Worm (Caenorhabditis elegans) whole organism, L1 larva: ENCODE measurements around the gene spp-24.

Experiments used
- F16B12.6 ChIP-seq: fragments of 150-350 bp; optimal IDR thresholded peaks from 2 replicates; lab custom pipeline; 2014; ENCODE audit warnings: missing biosample characterization, missing genetic modification characterization
- ama-1 ChIP-seq: fragments of 150-350 bp; optimal IDR thresholded peaks from 2 replicates; lab custom pipeline; 2014
- blmp-1 ChIP-seq: fragments of 150-350 bp; optimal IDR thresholded peaks from 2 replicates; lab custom pipeline; 2014; ENCODE audit warnings: missing biosample characterization, missing genetic modification characterization
- ces-1 ChIP-seq: fragments of 150-350 bp; optimal IDR thresholded peaks from 2 replicates; lab custom pipeline; 2014; ENCODE audit warnings: missing biosample characterization, missing genetic modification reagents, missing genetic modification characterization
- egl-27 ChIP-seq, 2 experiments: fragments of 150-350 bp in 1 of 2; sonication (generic microtip); optimal IDR thresholded peaks; 3 replicates each; lab custom pipeline; 2017 to 2018; ENCODE audit warnings: missing biosample characterization in 2 of 2, missing genetic modification characterization in 2 of 2, missing genetic modification reagents in 2 of 2
- lin-13 ChIP-seq: fragments of 150-350 bp; optimal IDR thresholded peaks from 2 replicates; lab custom pipeline; 2014; ENCODE audit warnings: missing biosample characterization, missing genetic modification reagents, missing genetic modification characterization
- mep-1 ChIP-seq: fragments of 150-350 bp; optimal IDR thresholded peaks from 2 replicates; lab custom pipeline; 2014; ENCODE audit warnings: missing biosample characterization, missing genetic modification characterization
- nhr-237 ChIP-seq: fragments of 150-350 bp; optimal IDR thresholded peaks from 2 replicates; lab custom pipeline; 2014; ENCODE audit warnings: missing biosample characterization, missing genetic modification characterization
- nhr-71 ChIP-seq: sonication (generic microtip); optimal IDR thresholded peaks from 2 replicates; lab custom pipeline; 2016; ENCODE audit warnings: mild to moderate bottlenecking, missing genetic modification characterization, moderate library complexity, missing compliant biosample characterization
- nhr-90 ChIP-seq: sonication (generic microtip); optimal IDR thresholded peaks from 2 replicates; lab custom pipeline; 2016; ENCODE audit warnings: mild to moderate bottlenecking, missing genetic modification characterization, missing compliant biosample characterization; ENCODE audit not compliant: poor library complexity
- pqm-1 ChIP-seq: sonication (generic microtip); optimal IDR thresholded peaks from 3 replicates; lab custom pipeline; 2017; ENCODE audit warnings: missing biosample characterization, missing genetic modification characterization
- skn-1 ChIP-seq: fragments of 150-350 bp; optimal IDR thresholded peaks from 2 replicates; lab custom pipeline; 2014; ENCODE audit warnings: missing biosample characterization, missing genetic modification characterization
- sox-4 ChIP-seq: sonication (generic microtip); optimal IDR thresholded peaks from 2 replicates; lab custom pipeline; 2016; ENCODE audit warnings: missing genetic modification characterization, missing compliant biosample characterization
- ztf-11 ChIP-seq, 2 experiments: sonication (generic microtip); optimal IDR thresholded peaks; 2 replicates each; lab custom pipeline; 2016 to 2017; ENCODE audit warnings: missing genetic modification characterization in 2 of 2, missing biosample characterization in 1 of 2, missing compliant biosample characterization in 1 of 2

DNA sequence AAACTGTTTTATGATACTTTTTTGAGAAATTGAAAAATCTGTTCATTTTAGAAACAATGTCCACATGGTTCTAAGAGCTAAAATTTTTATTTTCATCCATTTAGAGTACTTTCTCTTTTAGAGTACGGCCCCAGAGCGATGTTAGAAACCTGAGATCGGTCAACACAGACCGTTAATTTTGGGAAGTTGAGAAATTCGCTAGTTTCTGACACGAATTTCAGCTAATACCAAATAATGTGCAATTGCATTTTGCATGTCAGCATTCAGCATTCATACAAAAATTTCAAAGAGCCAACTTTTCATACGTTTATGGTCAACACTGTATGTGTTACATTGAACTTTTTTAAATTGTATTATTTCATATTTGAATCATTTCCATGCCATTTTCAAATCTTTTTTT, 34.5 kb downstream of the spp-24 start:
- TF ChIP-seq skn-1 (tag; lab: Kevin White, UChicago): no peak
- no peak for TF ChIP-seq sox-4 (tag; lab: Kevin White, UChicago)
- no peak for TF ChIP-seq ztf-11 (tag; optimal IDR thresholded peaks at IDR 0.05; lab: Kevin White, UChicago)
- no peak for TF ChIP-seq blmp-1 (tag; lab: Kevin White, UChicago)
- TF ChIP-seq nhr-71: no peak
- TF ChIP-seq pqm-1 (tag; lab: Kevin White, UChicago): no peak
- no peak for TF ChIP-seq ces-1 (GFP tag; lab: Kevin White, UChicago)
- no peak for TF ChIP-seq ama-1
- no peak for TF ChIP-seq nhr-90
- no peak for TF ChIP-seq nhr-237 (tag; lab: Kevin White, UChicago)
- no peak for TF ChIP-seq F16B12.6 (tag; lab: Kevin White, UChicago)
- no peak for TF ChIP-seq egl-27 (tag; optimal IDR thresholded peaks at IDR 0.05; lab: Kevin White, UChicago)
- TF ChIP-seq lin-13: no peak
- TF ChIP-seq mep-1 (tag; lab: Kevin White, UChicago): no peak
